Fruit fly (Drosophila melanogaster): ENCODE results near the gene PIG-S.

DNA sequence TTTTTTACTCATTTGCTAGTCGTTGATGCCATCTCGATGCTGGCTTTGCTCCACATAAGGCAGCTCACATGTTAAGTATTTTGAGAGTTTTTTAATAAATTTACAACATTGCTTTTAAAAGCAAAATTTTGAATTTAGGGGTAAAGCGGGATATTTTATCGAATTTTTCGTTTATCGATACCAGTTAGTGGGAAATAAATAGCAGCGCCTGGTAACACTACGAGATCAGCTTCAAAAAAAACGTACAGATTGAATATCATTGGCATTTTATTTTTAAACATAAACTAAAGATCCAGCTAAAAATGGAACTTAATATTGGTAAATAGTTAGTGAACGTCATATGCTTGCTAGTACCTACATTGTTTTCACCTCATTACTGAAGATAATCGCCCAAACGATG is 4.6 kb upstream of the PIG-S start, which contains the start of gene Mink:
- no peak for TF ChIP-seq EcR (GFP tag; optimal IDR thresholded peaks at IDR 0.05)
- no peak for TF ChIP-seq pan (optimal IDR thresholded peaks at IDR 0.05)
- TF ChIP-seq psq (optimal IDR thresholded peaks at IDR 0.05): no peak
- TF ChIP-seq usp (GFP tag; optimal IDR thresholded peaks at IDR 0.05): no peak

Measured in whole organism.